Fruit fly (Drosophila melanogaster): ENCODE measurements around the gene CG10958.

CG10958 gene

DNA sequence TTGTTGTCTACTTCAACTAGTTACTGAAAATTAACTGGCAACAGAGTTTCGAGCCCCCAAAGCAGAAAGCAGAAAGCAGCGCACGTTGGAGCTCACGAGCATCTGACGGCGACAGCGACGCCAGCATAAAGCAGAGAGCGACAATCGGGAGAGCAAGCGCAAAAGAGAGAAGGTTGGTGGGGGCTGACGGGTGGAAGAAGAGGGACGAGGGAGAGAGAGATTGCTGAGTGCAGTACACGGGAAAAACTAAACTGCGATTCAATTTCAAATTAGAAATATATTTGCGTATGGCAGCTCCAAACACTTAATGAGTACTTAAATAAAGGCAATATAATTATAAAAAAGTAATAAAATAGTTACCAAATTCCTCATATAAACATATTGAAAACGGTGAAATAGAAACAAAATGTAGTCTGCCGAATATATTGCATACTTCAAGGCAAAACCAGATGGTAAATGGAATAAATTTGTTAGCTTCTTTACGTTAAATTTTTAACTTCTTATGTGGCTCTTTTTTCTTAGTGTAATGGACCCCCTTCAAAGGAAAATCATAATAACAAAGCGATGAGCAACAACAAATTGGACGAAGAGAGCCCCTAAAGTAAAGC is 39.9 kb upstream of the CG10958 start (continued):
- TF ChIP-seq Poxn (GFP tag; IDR thresholded peaks at IDR 0.05) (peak; percentile 59), Hand (GFP tag; optimal IDR thresholded peaks at IDR 0.05) (peak; percentile 95), Fer2 (tag; optimal IDR thresholded peaks at IDR 0.05) (peak; percentile 92), CG31441 (GFP tag; IDR thresholded peaks at IDR 0.05) (peak; percentile 94), ranshi (GFP tag; IDR thresholded peaks at IDR 0.05) (peak; percentile 87), CG30020 (tag; optimal IDR thresholded peaks at IDR 0.05) (peak; percentile 79), scrt (GFP tag; optimal IDR thresholded peaks at IDR 0.05) (peak; percentile 89), dati (GFP tag; IDR thresholded peaks at IDR 0.05) (peak; percentile 67), Sox100B (GFP tag; optimal IDR thresholded peaks at IDR 0.05) (peak; percentile 97), CG6689 (GFP tag; IDR thresholded peaks at IDR 0.05) (peak; percentile 93), Doc3 (GFP tag; IDR thresholded peaks at IDR 0.05; ENCODE audit: partially characterized antibody) (no peak), abd-A (tag; optimal IDR thresholded peaks at IDR 0.05) (peak; percentile 94), Sry-δ (GFP tag; optimal IDR thresholded peaks at IDR 0.05) (peak; percentile 21), mam (GFP tag; optimal IDR thresholded peaks at IDR 0.05) (peak; percentile 86), CG17385 (GFP tag; optimal IDR thresholded peaks at IDR 0.05) (peak; percentile 94), CG10366 (GFP tag; IDR thresholded peaks at IDR 0.05) (peak; percentile 90), nom (GFP tag; optimal IDR thresholded peaks at IDR 0.05) (peak; percentile 91), dysf (GFP tag; IDR thresholded peaks at IDR 0.05) (peak; percentile 96), cad (GFP tag; optimal IDR thresholded peaks at IDR 0.05) (no peak), slbo (GFP tag; IDR thresholded peaks at IDR 0.05) (peak; percentile 92), inv (GFP tag; IDR thresholded peaks at IDR 0.05; ENCODE audit: partially characterized antibody) (no peak), bowl (GFP tag; IDR thresholded peaks at IDR 0.05) (peak; percentile 64; the same call in 1 of the 2 replicates), CG6854 (GFP tag; optimal IDR thresholded peaks at IDR 0.05) (peak; percentile 93), Atf-2 (GFP tag; optimal IDR thresholded peaks at IDR 0.05) (peak; percentile 75), nau (GFP tag; optimal IDR thresholded peaks at IDR 0.05) (peak; percentile 91), C15 (GFP tag; IDR thresholded peaks at IDR 0.05) (peak; percentile 69), usp (GFP tag; optimal IDR thresholded peaks at IDR 0.05) (no peak), CG7357 (GFP tag; IDR thresholded peaks at IDR 0.05) (peak; percentile 87), CG34422 (GFP tag; IDR thresholded peaks at IDR 0.05) (peak; percentile 92), Spps (tag; optimal IDR thresholded peaks at IDR 0.05) (peak; percentile 83), CG13287 (GFP tag; IDR thresholded peaks at IDR 0.05; ENCODE audit: partially characterized antibody) (no peak), fd96Cb (tag; optimal IDR thresholded peaks at IDR 0.05) (peak; percentile 94), fd3F (GFP tag; optimal IDR thresholded peaks at IDR 0.05) (peak; percentile 93), oc (tag; optimal IDR thresholded peaks at IDR 0.05) (peak; percentile 92), CG4617 (GFP tag; optimal IDR thresholded peaks at IDR 0.05; ENCODE audit: borderline replicate concordance) (peak; percentile 68), Sry-β (GFP tag; optimal IDR thresholded peaks at IDR 0.05) (peak; percentile 57), CG1603 (tag; optimal IDR thresholded peaks at IDR 0.05) (peak; percentile 64), Nf-YA (GFP tag; IDR thresholded peaks at IDR 0.05) (peak; percentile 78), disco-r (GFP tag; optimal IDR thresholded peaks at IDR 0.05) (peak; percentile 69), sqz (GFP tag; optimal IDR thresholded peaks at IDR 0.05) (peak; percentile 95), CG12236 (GFP tag; optimal IDR thresholded peaks at IDR 0.05) (peak; percentile 61), sd (tag; optimal IDR thresholded peaks at IDR 0.05) (peak; percentile 86), cwo (GFP tag; optimal IDR thresholded peaks at IDR 0.05) (peak; percentile 93), CG3065 (GFP tag; optimal IDR thresholded peaks at IDR 0.05) (peak; percentile 84), CG8924 (tag; optimal IDR thresholded peaks at IDR 0.05) (peak; percentile 97), ara (GFP tag; IDR thresholded peaks at IDR 0.05) (peak; percentile 85), D (optimal IDR thresholded peaks at IDR 0.05) (no peak), D (GFP tag; optimal IDR thresholded peaks at IDR 0.05) (peak; percentile 96), CG12942 (GFP tag; optimal IDR thresholded peaks at IDR 0.05) (peak; percentile 92), sens-2 (GFP tag; IDR thresholded peaks at IDR 0.05) (peak; percentile 61; the same call in 1 of the 2 replicates)

All from whole organism, embryonic.